Worm (Caenorhabditis elegans) whole organism, midembryonic: ENCODE data around the gene ech-1.1.
"Not testable (repeated sequence)": the region's sequence is repeated elsewhere in the genome, so short reads cannot be mapped to it uniquely, and the experiment has no call there.

Experiments
- T22C8.4 ChIP-seq: fragments of 200-800 bp; sonication (Bioruptor generic); IDR thresholded peaks from 2 replicates; pipeline ENCODE4 v1.3.6; 2022; ENCODE audit warnings: missing genetic modification characterization, missing compliant biosample characterization
- cog-1 ChIP-seq: sonication (generic microtip); optimal IDR thresholded peaks from 2 replicates; lab custom pipeline; 2016; ENCODE audit warnings: missing genetic modification characterization, missing compliant biosample characterization
- flt-1 ChIP-seq: fragments of 200-800 bp; sonication (Bioruptor generic); IDR thresholded peaks from 2 replicates; pipeline ENCODE4 v1.3.6; 2022; ENCODE audit warnings: missing genetic modification characterization, missing compliant biosample characterization
- klf-2 ChIP-seq: fragments of 200-800 bp; sonication (Bioruptor generic); conservative IDR thresholded peaks from 2 replicates; pipeline ENCODE4 v1.3.6; 2022; ENCODE audit warnings: missing genetic modification reagents, missing genetic modification characterization, missing compliant biosample characterization
- med-1 ChIP-seq: sonication (generic microtip); optimal IDR thresholded peaks from 2 replicates; lab custom pipeline; 2017; ENCODE audit warnings: missing genetic modification characterization, mild to moderate bottlenecking, missing compliant biosample characterization, antibody characterized with exemption, missing genetic modification reagents; ENCODE audit not compliant: insufficient read depth
- ref-1 ChIP-seq: fragments of 200-800 bp; sonication (Bioruptor generic); conservative IDR thresholded peaks from 2 replicates; pipeline ENCODE4 v1.3.6; 2022; ENCODE audit warnings: missing genetic modification reagents, missing genetic modification characterization, missing compliant biosample characterization
- tab-1 ChIP-seq: fragments of 200-800 bp; sonication (Bioruptor generic); IDR thresholded peaks from 2 replicates; pipeline ENCODE4 v1.3.6; 2022; ENCODE audit warnings: missing genetic modification characterization, missing compliant biosample characterization
- ztf-23 ChIP-seq: fragments of 200-800 bp; sonication (Bioruptor generic); IDR thresholded peaks from 2 replicates; pipeline ENCODE4 v1.3.6; 2022; ENCODE audit warnings: missing genetic modification reagents, missing genetic modification characterization, missing compliant biosample characterization
- ztf-29 ChIP-seq: fragments of 200-800 bp; sonication (Bioruptor generic); IDR thresholded peaks from 2 replicates; pipeline ENCODE4 v1.3.6; 2022; ENCODE audit warnings: missing genetic modification reagents, missing genetic modification characterization, missing compliant biosample characterization

The ech-1.1 gene

DNA sequence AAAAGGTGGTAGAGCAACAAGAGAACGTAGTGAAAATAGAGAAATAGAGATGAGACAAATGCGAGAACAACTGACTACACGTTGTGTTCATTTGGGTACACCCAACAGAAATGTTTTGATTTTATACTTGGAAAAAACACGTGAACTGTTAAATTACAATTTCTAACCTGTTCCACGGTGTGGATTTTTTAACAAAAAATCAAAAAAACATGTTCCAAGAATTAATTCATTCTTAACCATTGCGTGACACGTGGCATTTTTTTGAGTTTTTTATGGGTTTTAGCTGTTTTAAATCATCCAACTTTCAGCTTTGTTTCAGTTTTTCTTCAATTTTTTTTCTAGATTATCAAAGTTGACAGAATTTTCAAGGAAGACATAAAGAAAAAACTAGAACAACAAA, at the start of gene ech-1.1:
ech-1.1 (minus strand) TSS at position 101 of the 400 bp plus-strand sequence.
- not testable (repeated sequence) for TF ChIP-seq ztf-23 (GFP tag; lab: Robert Waterston, UW); T22C8.4 (GFP tag; lab: Robert Waterston, UW); med-1 (GFP tag; lab: Kevin White, UChicago)

DNA sequence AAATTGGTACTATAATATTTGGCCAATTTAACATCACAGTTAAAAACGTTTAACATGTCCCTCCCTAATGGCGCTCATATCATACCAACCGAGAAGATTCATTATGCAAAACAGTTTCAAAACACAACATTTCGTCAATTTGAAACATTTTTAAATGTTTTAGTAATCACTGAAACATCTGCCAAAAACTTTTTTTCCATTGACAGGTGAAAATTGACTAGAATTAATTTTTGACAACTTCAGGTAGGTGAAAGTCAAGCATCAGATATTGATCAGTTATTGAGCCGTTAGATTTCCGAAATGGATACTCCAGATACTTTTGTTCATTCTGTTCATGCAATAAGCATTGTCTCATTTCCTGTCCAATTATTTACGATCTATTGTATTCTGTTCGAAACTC, 45.6 kb upstream of the ech-1.1 start, which contains the start of gene srh-257:
srh-257 (plus strand) TSS at position 301 of the 400 bp plus-strand sequence.
- TF ChIP-seq med-1 (GFP tag; lab: Kevin White, UChicago) (no peak), ztf-29 (GFP tag; lab: Robert Waterston, UW) (no peak), klf-2 (GFP tag; lab: Robert Waterston, UW) (no peak), ztf-23 (GFP tag; lab: Robert Waterston, UW) (no peak), ref-1 (GFP tag; lab: Robert Waterston, UW) (no peak), cog-1 (tag; lab: Kevin White, UChicago) (no peak), flt-1 (GFP tag; lab: Robert Waterston, UW) (no peak), T22C8.4 (GFP tag; lab: Robert Waterston, UW) (no peak), tab-1 (GFP tag; lab: Robert Waterston, UW) (no peak)

DNA sequence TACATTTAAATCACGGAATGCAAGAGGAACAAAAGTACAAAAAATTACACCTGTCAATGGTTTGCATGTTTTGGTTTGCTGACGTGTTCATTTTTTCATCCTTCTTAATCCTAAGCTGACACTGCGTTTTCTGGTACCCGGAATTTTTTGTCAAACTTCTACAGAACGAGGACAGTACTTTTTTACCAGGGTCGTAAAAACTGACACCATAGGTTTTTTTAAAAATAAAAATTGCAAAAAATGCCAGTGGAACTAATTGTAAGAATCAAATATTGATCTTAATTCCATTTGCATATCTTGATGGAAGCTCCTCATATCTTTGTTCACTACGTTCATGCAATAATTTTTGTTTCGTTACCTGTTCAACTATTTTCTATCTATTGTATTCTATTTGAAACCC, 43.5 kb upstream of the ech-1.1 start, which contains the start of gene srh-258:
srh-258 (plus strand) TSS at position 301 of the 400 bp plus-strand sequence.
- TF ChIP-seq klf-2 (GFP tag; lab: Robert Waterston, UW) (no peak), T22C8.4 (GFP tag; lab: Robert Waterston, UW) (no peak), ref-1 (GFP tag; lab: Robert Waterston, UW) (no peak), ztf-23 (GFP tag; lab: Robert Waterston, UW) (no peak), flt-1 (GFP tag; lab: Robert Waterston, UW) (no peak), cog-1 (tag; lab: Kevin White, UChicago) (no peak), med-1 (GFP tag; lab: Kevin White, UChicago) (no peak), ztf-29 (GFP tag; lab: Robert Waterston, UW) (no peak), tab-1 (GFP tag; lab: Robert Waterston, UW) (no peak)

DNA sequence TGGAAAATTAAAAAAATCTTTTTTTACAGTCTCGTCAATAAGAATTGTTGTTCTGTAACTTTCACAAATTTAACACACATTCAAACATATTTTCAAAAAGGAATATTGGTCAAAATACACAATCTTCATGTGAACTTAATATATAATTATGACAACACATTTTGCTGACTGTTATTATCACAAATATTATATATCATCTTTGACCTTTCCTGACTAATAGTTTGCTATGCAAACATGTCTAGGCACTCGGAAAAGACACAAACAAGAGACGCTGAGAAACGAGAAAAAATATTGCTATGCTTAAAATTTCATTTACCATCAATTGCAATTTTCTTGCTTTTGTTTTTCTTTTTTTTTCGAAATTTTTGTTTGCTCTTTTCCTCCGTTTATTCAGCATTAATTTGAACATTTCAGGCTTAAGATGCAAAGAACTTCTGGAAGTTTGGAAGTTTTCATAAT, 40.6 kb upstream of the ech-1.1 start, which contains the start of gene fbxa-135:
fbxa-135 (plus strand) TSS at position 409 of the 459 bp plus-strand sequence.
- TF ChIP-seq ztf-29 (GFP tag; lab: Robert Waterston, UW) (no peak), med-1 (GFP tag; lab: Kevin White, UChicago) (no peak), flt-1 (GFP tag; lab: Robert Waterston, UW) (no peak), cog-1 (tag; lab: Kevin White, UChicago) (no peak), ztf-23 (GFP tag; lab: Robert Waterston, UW) (no peak)

DNA sequence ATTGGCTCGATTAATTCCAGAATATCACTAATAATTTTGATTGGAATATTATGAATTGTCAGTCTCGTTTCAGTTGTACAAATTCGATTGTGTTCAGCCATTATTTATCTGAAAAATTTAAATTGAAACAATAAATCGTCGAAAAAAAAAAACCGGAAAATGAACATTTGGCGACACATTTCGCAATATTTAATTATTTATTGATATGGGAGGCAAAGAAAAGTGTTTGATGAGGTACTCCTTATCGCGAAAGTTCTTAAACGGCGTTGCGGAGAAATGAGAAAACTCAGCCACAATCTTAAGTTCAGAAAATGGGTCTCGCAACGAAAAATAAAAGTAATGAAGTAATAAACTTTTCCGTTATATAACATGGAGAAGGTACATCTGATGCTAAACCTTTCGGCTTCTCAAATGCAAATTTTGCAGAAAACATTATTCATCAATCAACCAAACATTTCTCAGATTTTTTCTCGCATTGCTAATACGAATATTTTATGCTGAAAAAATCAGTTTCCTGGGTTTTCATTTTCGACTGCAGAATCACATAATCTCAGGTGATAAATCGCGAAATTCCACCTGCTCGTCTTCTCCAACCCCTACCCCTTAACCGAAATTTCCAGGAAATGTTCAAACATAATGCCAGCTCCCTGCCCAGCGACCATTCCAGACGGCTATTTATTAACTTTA, 38.5 kb upstream of the ech-1.1 start, which contains the start of the genes T06E6.15 and sri-7:
T06E6.15 (minus strand) TSS at position 101 of the 687 bp plus-strand sequence.
sri-7 (plus strand) TSS at position 637 of the 687 bp plus-strand sequence.
- TF ChIP-seq cog-1 (tag; lab: Kevin White, UChicago) (no peak), tab-1 (GFP tag; lab: Robert Waterston, UW) (no peak), T22C8.4 (GFP tag; lab: Robert Waterston, UW) (no peak), klf-2 (GFP tag; lab: Robert Waterston, UW) (no peak), ref-1 (GFP tag; lab: Robert Waterston, UW) (no peak), med-1 (GFP tag; lab: Kevin White, UChicago) (no peak), flt-1 (GFP tag; lab: Robert Waterston, UW) (no peak), ztf-23 (GFP tag; lab: Robert Waterston, UW) (no peak)

DNA sequence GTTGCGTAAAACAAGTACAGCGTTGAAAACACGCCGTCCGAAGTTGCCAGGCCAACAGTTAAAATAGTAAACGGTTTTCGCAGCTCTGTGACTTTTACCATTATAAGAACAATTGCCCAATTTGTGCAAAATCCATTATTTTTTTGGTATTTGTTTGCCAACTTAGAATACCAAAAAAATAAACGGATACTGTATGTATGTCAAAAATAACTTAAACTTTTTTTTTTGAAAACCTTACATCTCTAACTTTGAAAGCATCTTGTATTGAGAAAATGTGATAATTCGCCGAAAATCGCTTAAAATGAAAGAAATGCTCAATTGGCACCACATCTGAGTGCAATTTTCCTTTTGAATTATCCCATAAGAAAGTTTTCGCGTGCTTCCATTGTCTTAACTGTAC, 37.4 kb upstream of the ech-1.1 start, which contains the start of gene fbxa-199:
fbxa-199 (minus strand) TSS at position 101 of the 400 bp plus-strand sequence.
- TF ChIP-seq flt-1 (GFP tag; lab: Robert Waterston, UW) (no peak), T22C8.4 (GFP tag; lab: Robert Waterston, UW) (no peak), klf-2 (GFP tag; lab: Robert Waterston, UW) (no peak), ztf-23 (GFP tag; lab: Robert Waterston, UW) (no peak), ref-1 (GFP tag; lab: Robert Waterston, UW) (no peak), ztf-29 (GFP tag; lab: Robert Waterston, UW) (no peak), tab-1 (GFP tag; lab: Robert Waterston, UW) (no peak), cog-1 (tag; lab: Kevin White, UChicago) (no peak), med-1 (GFP tag; lab: Kevin White, UChicago) (no peak)

DNA sequence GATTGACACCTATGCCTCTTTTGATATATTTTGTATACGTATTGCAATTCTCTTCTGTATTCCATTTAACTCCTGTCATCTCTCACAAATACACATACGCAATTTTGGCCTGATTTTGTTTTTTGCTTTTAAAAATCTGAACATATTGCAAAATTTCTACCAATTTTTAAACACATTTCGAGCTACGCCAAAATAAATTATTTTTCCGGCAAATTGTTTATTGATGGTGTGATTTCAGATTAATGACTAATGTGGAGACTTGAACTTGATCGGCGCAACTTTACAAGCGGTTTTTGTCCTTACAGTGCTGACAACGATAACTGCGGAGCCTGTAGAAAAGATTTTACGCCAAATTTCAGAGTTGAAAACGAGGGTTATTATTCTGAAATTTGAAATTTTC, 35.8 kb upstream of the ech-1.1 start:
- TF ChIP-seq med-1 (GFP tag; lab: Kevin White, UChicago) (no peak), klf-2 (GFP tag; lab: Robert Waterston, UW) (no peak), ztf-23 (GFP tag; lab: Robert Waterston, UW) (no peak), ztf-29 (GFP tag; lab: Robert Waterston, UW) (no peak), cog-1 (tag; lab: Kevin White, UChicago) (no peak), ref-1 (GFP tag; lab: Robert Waterston, UW) (no peak), flt-1 (GFP tag; lab: Robert Waterston, UW) (no peak), T22C8.4 (GFP tag; lab: Robert Waterston, UW) (no peak)

DNA sequence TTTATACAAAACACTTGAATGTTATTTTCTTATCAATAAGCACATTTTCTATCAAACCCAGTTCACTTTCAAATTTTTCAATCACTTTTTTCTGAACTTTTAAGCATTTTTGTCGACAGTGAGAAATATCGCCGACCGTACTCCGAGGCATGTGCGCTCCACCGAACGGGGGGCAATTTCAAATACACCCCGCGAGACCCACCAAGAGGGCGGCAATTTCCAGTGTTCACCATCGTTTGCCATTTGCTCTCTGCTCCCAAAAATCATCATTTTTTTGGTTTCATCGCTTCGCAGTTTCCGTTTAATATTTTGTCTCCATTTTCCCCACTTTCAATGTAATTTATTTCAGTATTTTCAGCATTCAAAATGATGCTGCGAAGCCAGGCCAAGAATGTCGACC, 34.0 kb upstream of the ech-1.1 start, which contains the start of gene cyb-3:
cyb-3 (plus strand) TSS at position 350 of the 400 bp plus-strand sequence.
- TF ChIP-seq flt-1 (GFP tag; lab: Robert Waterston, UW) = no peak
- no peak for TF ChIP-seq cog-1 (tag; lab: Kevin White, UChicago)
- TF ChIP-seq klf-2 (GFP tag; lab: Robert Waterston, UW) = no peak
- no peak for TF ChIP-seq ref-1 (GFP tag; lab: Robert Waterston, UW)
- TF ChIP-seq T22C8.4 (GFP tag; lab: Robert Waterston, UW) = no peak
- no peak for TF ChIP-seq tab-1 (GFP tag; lab: Robert Waterston, UW)
- no peak for TF ChIP-seq ztf-29 (GFP tag; lab: Robert Waterston, UW)
- TF ChIP-seq ztf-23 (GFP tag; lab: Robert Waterston, UW) = no peak
- TF ChIP-seq med-1 (GFP tag; lab: Kevin White, UChicago) = no peak
